ENCODE assay signal across 2 worm cellular contexts in the genomic region with DNA sequence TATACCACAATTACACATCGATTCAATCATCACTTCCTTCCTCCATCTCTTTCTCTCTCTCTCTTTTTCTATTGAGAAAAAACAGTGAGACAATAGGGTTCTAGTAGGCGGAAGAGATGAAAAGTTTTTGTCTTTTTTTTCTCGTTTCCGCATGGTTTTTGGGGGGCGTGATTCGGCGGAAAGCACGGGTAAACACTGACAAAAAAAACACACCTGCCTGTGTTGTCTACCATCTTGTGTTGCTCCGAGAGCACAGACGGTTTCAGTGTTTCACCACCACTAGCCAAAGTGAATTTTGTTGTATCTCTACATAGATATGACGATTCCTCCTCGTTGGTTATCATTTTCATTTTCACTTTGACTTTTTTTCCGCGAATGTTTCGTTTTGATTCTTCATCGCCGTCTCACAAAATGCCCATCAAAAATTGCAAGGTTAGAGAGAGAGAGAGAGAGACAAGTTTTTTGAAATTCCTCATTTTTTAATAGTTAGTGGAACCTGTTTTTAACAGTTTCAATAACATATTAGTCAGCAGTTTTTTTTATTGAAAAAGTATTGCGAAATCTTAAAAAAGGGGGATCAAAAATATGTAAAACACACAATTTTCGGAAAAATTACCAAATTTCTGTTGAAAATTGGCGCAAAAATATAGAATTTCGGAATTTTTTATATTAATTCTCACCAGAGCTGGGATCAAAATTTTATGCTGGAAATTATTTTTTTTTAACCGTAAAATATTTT.
TF ChIP-seq lines count a peak whose summit lies in the region.

No protein-coding gene starts in this region.

TF ChIP-seq in whole organism, L1 larva, 84 proteins besides CTCF, POLR2A, EP300 and RAD21 (continued from another document):
- TF ChIP-seq efl-1 (optimal IDR thresholded peaks at IDR 0.05; lab: Kevin White, UChicago): no peak
- TF ChIP-seq efl-1 (GFP tag; optimal IDR thresholded peaks at IDR 0.05 in 1 of 2; lab: Kevin White, UChicago): peak in 1 of 2 experiments; percentile 91
- TF ChIP-seq ceh-82 (tag; optimal IDR thresholded peaks at IDR 0.05; lab: Kevin White, UChicago): no peak
- peak; percentile 48 for TF ChIP-seq zip-4 (GFP tag; optimal IDR thresholded peaks at IDR 0.05; lab: Kevin White, UChicago)
- TF ChIP-seq skn-1 (tag; optimal IDR thresholded peaks at IDR 0.05; lab: Kevin White, UChicago): no peak
- no peak for TF ChIP-seq aha-1 (tag; optimal IDR thresholded peaks at IDR 0.05; lab: Kevin White, UChicago)
- peak in 1 of 6 experiments; percentile 23 for TF ChIP-seq elt-3 (tag; optimal IDR thresholded peaks at IDR 0.05; lab: Kevin White, UChicago)
- TF ChIP-seq egl-27 (tag; optimal IDR thresholded peaks at IDR 0.05; lab: Kevin White, UChicago): no peak
- TF ChIP-seq lin-39 (tag; optimal IDR thresholded peaks at IDR 0.05; lab: Kevin White, UChicago): no peak
- peak; percentile 65 for TF ChIP-seq nhr-85 (tag; lab: Kevin White, UChicago)
- peak; percentile 61 for TF ChIP-seq blmp-1 (tag; optimal IDR thresholded peaks at IDR 0.05; lab: Kevin White, UChicago)
- no peak for TF ChIP-seq ceh-90 (tag; optimal IDR thresholded peaks at IDR 0.05; lab: Kevin White, UChicago)

TF ChIP-seq in whole organism, L4 larva, 104 proteins besides CTCF, POLR2A, EP300 and RAD21 (continued from another document):
- TF ChIP-seq unc-62 (GFP tag; optimal IDR thresholded peaks at IDR 0.05 in 1 of 2; lab: Kevin White, UChicago): peak in 1 of 2 experiments; percentile 88
- TF ChIP-seq unc-62 (tag; optimal IDR thresholded peaks at IDR 0.05; lab: Kevin White, UChicago): no peak
- no peak for TF ChIP-seq daf-16 (GFP tag; optimal IDR thresholded peaks at IDR 0.05; lab: Kevin White, UChicago)
- peak; percentile 41 for TF ChIP-seq daf-16 (tag; optimal IDR thresholded peaks at IDR 0.05; lab: Kevin White, UChicago)
- no peak for TF ChIP-seq lin-29 (GFP tag; IDR thresholded peaks at IDR 0.05; lab: Robert Waterston, UW)
TF ChIP-seq in whole organism, L4 larva: peak in this region for 11.
